Worm (Caenorhabditis elegans) whole organism, L4 larva: ENCODE results near the gene clh-3.

Experiments
- D1046.2 ChIP-seq: fragments of 200-800 bp; sonication (Bioruptor generic); IDR thresholded peaks from 2 replicates; pipeline ENCODE4 v1.3.6; 2022; ENCODE audit warnings: missing genetic modification characterization, missing compliant biosample characterization
- F10B5.3 ChIP-seq: sonication (generic microtip); optimal IDR thresholded peaks from 2 replicates; lab custom pipeline; 2016; ENCODE audit warnings: mild to moderate bottlenecking, missing genetic modification characterization, missing compliant biosample characterization
- F49E8.2 ChIP-seq: sonication (generic microtip); optimal IDR thresholded peaks from 2 replicates; lab custom pipeline; 2016; ENCODE audit warnings: missing compliant biosample characterization, mild to moderate bottlenecking, missing genetic modification characterization, borderline replicate concordance
- Y5F2A.4 ChIP-seq: fragments of 200-800 bp; sonication (Bioruptor generic); optimal IDR thresholded peaks from 2 replicates; lab custom pipeline; 2018; ENCODE audit warnings: mild to moderate bottlenecking, missing genetic modification characterization, missing compliant biosample characterization
- ZK337.2 ChIP-seq: fragments of 200-800 bp; sonication (Bioruptor generic); IDR thresholded peaks from 2 replicates; pipeline ENCODE4 v1.3.6; 2022; ENCODE audit warnings: missing genetic modification reagents, missing genetic modification characterization, missing compliant biosample characterization
- aha-1 ChIP-seq: fragments of 150-350 bp; peaks from one replicate; lab custom pipeline; 2014; ENCODE audit warnings: missing biosample characterization, missing genetic modification characterization
- ama-1 ChIP-seq: fragments of 150-350 bp; optimal IDR thresholded peaks from 2 replicates; lab custom pipeline; 2014; ENCODE audit warnings: inconsistent platforms, mixed read lengths
- arid-1 ChIP-seq: fragments of 200-800 bp; sonication (Bioruptor generic); conservative IDR thresholded peaks from 2 replicates; pipeline ENCODE4 v1.3.6; 2022; ENCODE audit warnings: missing genetic modification reagents, missing genetic modification characterization, missing compliant biosample characterization
- attf-4 ChIP-seq: sonication (generic microtip); optimal IDR thresholded peaks from 3 replicates; lab custom pipeline; 2017; ENCODE audit warnings: missing biosample characterization, missing genetic modification characterization
- ceh-28 ChIP-seq: fragments of 150-350 bp; optimal IDR thresholded peaks from 2 replicates; lab custom pipeline; 2014; ENCODE audit warnings: missing biosample characterization, missing genetic modification reagents, missing genetic modification characterization
- ceh-32 ChIP-seq: sonication (generic microtip); optimal IDR thresholded peaks from 2 replicates; lab custom pipeline; 2016; ENCODE audit warnings: mild to moderate bottlenecking, missing genetic modification characterization, missing compliant biosample characterization; ENCODE audit not compliant: poor library complexity
- ceh-44 ChIP-seq: fragments of 200-800 bp; sonication (Bioruptor generic); IDR thresholded peaks from 2 replicates; pipeline ENCODE4 v1.3.6; 2022; ENCODE audit warnings: missing genetic modification reagents, missing genetic modification characterization, missing compliant biosample characterization
- daf-12 ChIP-seq: fragments of 150-350 bp; optimal IDR thresholded peaks from 2 replicates; lab custom pipeline; 2014; ENCODE audit warnings: missing biosample characterization, missing genetic modification reagents, missing genetic modification characterization
- daf-16 ChIP-seq, 3 experiments: sonication (generic microtip); optimal IDR thresholded peaks; 2 replicates each; lab custom pipeline; 2016 to 2017; ENCODE audit warnings: missing genetic modification characterization in 3 of 3, missing genetic modification reagents in 3 of 3, mild to moderate bottlenecking in 2 of 3, missing compliant biosample characterization in 2 of 3, missing biosample characterization in 1 of 3, moderate library complexity in 1 of 3
- dmd-8 ChIP-seq: fragments of 200-800 bp; sonication (Bioruptor generic); IDR thresholded peaks from 2 replicates; pipeline ENCODE4 v1.3.6; 2022; ENCODE audit warnings: missing genetic modification characterization, missing compliant biosample characterization
- dpl-1 ChIP-seq: fragments of 150-350 bp; optimal IDR thresholded peaks from 2 replicates; lab custom pipeline; 2014; ENCODE audit warnings: missing biosample characterization, missing genetic modification reagents, missing genetic modification characterization
- dve-1 ChIP-seq: sonication (generic microtip); optimal IDR thresholded peaks from 2 replicates; lab custom pipeline; 2017; ENCODE audit warnings: antibody characterized with exemption, mild to moderate bottlenecking, missing genetic modification characterization, missing compliant biosample characterization; ENCODE audit not compliant: insufficient read depth
- egl-43 ChIP-seq: fragments of 200-800 bp; sonication (Bioruptor generic); IDR thresholded peaks from 2 replicates; pipeline ENCODE4 v1.3.6; 2022; ENCODE audit warnings: missing genetic modification reagents, missing genetic modification characterization, missing compliant biosample characterization
- hif-1 ChIP-seq, 2 experiments: sonication (generic microtip); optimal IDR thresholded peaks; 2 replicates each; lab custom pipeline; 2016 to 2017; ENCODE audit warnings: missing compliant biosample characterization in 2 of 2, missing genetic modification characterization in 2 of 2, missing genetic modification reagents in 2 of 2, missing genotype in 2 of 2, mild to moderate bottlenecking in 1 of 2
- hlh-11 ChIP-seq: fragments of 200-800 bp; sonication (Bioruptor generic); optimal IDR thresholded peaks from 2 replicates; lab custom pipeline; 2018; ENCODE audit warnings: mild to moderate bottlenecking, missing genetic modification characterization, missing compliant biosample characterization
- hlh-30 ChIP-seq: sonication (generic microtip); optimal IDR thresholded peaks from 2 replicates; lab custom pipeline; 2017; ENCODE audit warnings: antibody characterized with exemption, mild to moderate bottlenecking, missing genetic modification characterization, missing compliant biosample characterization; ENCODE audit not compliant: insufficient read depth
- hmg-1.1 ChIP-seq: fragments of 200-800 bp; sonication (Bioruptor generic); IDR thresholded peaks from 2 replicates; pipeline ENCODE4 v1.3.6; 2022; ENCODE audit warnings: missing genetic modification reagents, missing genetic modification characterization, missing compliant biosample characterization
- lin-1 ChIP-seq: fragments of 200-800 bp; sonication (Bioruptor generic); IDR thresholded peaks from 2 replicates; pipeline ENCODE4 v1.3.6; 2022; ENCODE audit warnings: missing genetic modification reagents, missing genetic modification characterization, missing compliant biosample characterization
- lin-29 ChIP-seq: fragments of 200-800 bp; sonication (Bioruptor generic); IDR thresholded peaks from 2 replicates; pipeline ENCODE4 v1.3.6; 2022; ENCODE audit warnings: missing genetic modification reagents, missing genetic modification characterization, missing compliant biosample characterization
- lir-3 ChIP-seq: sonication (generic microtip); optimal IDR thresholded peaks from 2 replicates; lab custom pipeline; 2016; ENCODE audit warnings: mild to moderate bottlenecking, missing genetic modification characterization, missing compliant biosample characterization
- madf-9 ChIP-seq: fragments of 200-800 bp; sonication (Bioruptor generic); conservative IDR thresholded peaks from 2 replicates; pipeline ENCODE4 v1.3.6; 2022; ENCODE audit warnings: missing genetic modification reagents, missing genetic modification characterization, missing compliant biosample characterization
- mdl-1 ChIP-seq, 2 experiments: fragments of 150-350 bp in 1 of 2; sonication (generic microtip) in 1 of 2; optimal IDR thresholded peaks; 2 replicates each; lab custom pipeline; 2014 to 2017; ENCODE audit warnings: missing biosample characterization in 2 of 2, missing genetic modification characterization in 2 of 2
- mdt-29 ChIP-seq: fragments of 200-800 bp; sonication (Bioruptor generic); IDR thresholded peaks from 2 replicates; pipeline ENCODE4 v1.3.6; 2022; ENCODE audit warnings: missing genetic modification reagents, missing genetic modification characterization, missing compliant biosample characterization
- mep-1 ChIP-seq: fragments of 150-350 bp; sonication (generic microtip); optimal IDR thresholded peaks from 3 replicates; lab custom pipeline; 2014; ENCODE audit warnings: missing biosample characterization, missing genetic modification characterization
- nhr-102 ChIP-seq: sonication (generic microtip); optimal IDR thresholded peaks from 2 replicates; lab custom pipeline; 2016; ENCODE audit warnings: mild to moderate bottlenecking, missing genetic modification characterization, moderate library complexity, missing compliant biosample characterization
- nhr-28 ChIP-seq: fragments of 150-350 bp; optimal IDR thresholded peaks from 2 replicates; lab custom pipeline; 2014; ENCODE audit warnings: missing biosample characterization, missing genetic modification characterization
- nhr-42 ChIP-seq: fragments of 200-800 bp; sonication (Bioruptor generic); IDR thresholded peaks from 2 replicates; pipeline ENCODE4 v1.3.6; 2022; ENCODE audit warnings: missing genetic modification characterization, missing compliant biosample characterization
- nhr-48 ChIP-seq: sonication (generic microtip); optimal IDR thresholded peaks from 2 replicates; lab custom pipeline; 2016; ENCODE audit warnings: mild to moderate bottlenecking, missing genetic modification characterization, missing compliant biosample characterization
- nhr-6 ChIP-seq: fragments of 150-350 bp; optimal IDR thresholded peaks from 2 replicates; lab custom pipeline; 2014; ENCODE audit warnings: missing biosample characterization, missing genetic modification characterization
- nhr-76 ChIP-seq: fragments of 150-350 bp; optimal IDR thresholded peaks from 2 replicates; lab custom pipeline; 2014; ENCODE audit warnings: missing biosample characterization, missing genetic modification characterization
- pqm-1 ChIP-seq: sonication (generic microtip); optimal IDR thresholded peaks from 2 replicates; lab custom pipeline; 2017; ENCODE audit warnings: missing biosample characterization, missing genetic modification characterization
- sdz-12 ChIP-seq: fragments of 200-800 bp; sonication (Bioruptor generic); optimal IDR thresholded peaks from 2 replicates; lab custom pipeline; 2018; ENCODE audit warnings: mild to moderate bottlenecking, missing genetic modification characterization, missing compliant biosample characterization
- spr-1 ChIP-seq: sonication (generic microtip); optimal IDR thresholded peaks from 2 replicates; lab custom pipeline; 2016; ENCODE audit warnings: mild to moderate bottlenecking, missing genetic modification characterization, missing compliant biosample characterization
- tra-1 ChIP-seq: fragments of 200-800 bp; sonication (Bioruptor generic); IDR thresholded peaks from 2 replicates; pipeline ENCODE4 v1.3.6; 2022; ENCODE audit warnings: missing genetic modification reagents, missing genetic modification characterization, missing compliant biosample characterization
- unc-39 ChIP-seq: sonication (generic microtip); optimal IDR thresholded peaks from 2 replicates; lab custom pipeline; 2017; ENCODE audit warnings: missing biosample characterization, missing genetic modification characterization
- unc-62 ChIP-seq, 3 experiments: fragments of 150-350 bp in 1 of 3; sonication (generic microtip); optimal IDR thresholded peaks in 2 of 3; peaks in 1 of 3; 1 replicate in 1 of 3; 2 replicates in 2 of 3; lab custom pipeline; 2014 to 2017; ENCODE audit warnings: missing biosample characterization in 3 of 3, missing genetic modification characterization in 3 of 3, missing genetic modification reagents in 3 of 3, missing genotype in 1 of 3
- vab-7 ChIP-seq: fragments of 200-800 bp; sonication (Bioruptor generic); IDR thresholded peaks from 2 replicates; pipeline ENCODE4 v1.3.6; 2022; ENCODE audit warnings: missing genetic modification reagents, missing genetic modification characterization, missing compliant biosample characterization

clh-3 gene

ce11 chrII:7245576-7245975 is 19.9 kb upstream of the clh-3 start, which contains the start of gene skpo-3:
skpo-3 (plus strand) TSS chrII:7245876.
- TF ChIP-seq lin-29 (GFP tag; lab: Robert Waterston, UW), result no peak
- no peak for TF ChIP-seq egl-43 (GFP tag; lab: Robert Waterston, UW)
- TF ChIP-seq madf-9, result no peak

ce11 chrII:7242754-7243153 is 17.0 kb upstream of the clh-3 start:
- TF ChIP-seq F10B5.3 (tag; lab: Kevin White, UChicago) (no peak), daf-16 (GFP tag; optimal IDR thresholded peaks at IDR 0.05; lab: Kevin White, UChicago) (no peak), daf-16 (tag; optimal IDR thresholded peaks at IDR 0.05; lab: Kevin White, UChicago) (no peak), nhr-102 (tag; lab: Kevin White, UChicago) (no peak), unc-39 (tag; lab: Kevin White, UChicago) (no peak), ZK337.2 (GFP tag; lab: Robert Waterston, UW) (no peak), hlh-30 (tag; lab: Kevin White, UChicago) (no peak), mdt-29 (GFP tag; lab: Robert Waterston, UW) (no peak), Y5F2A.4 (GFP tag; lab: Kevin White, UChicago) (no peak), daf-12 (tag; lab: Kevin White, UChicago) (no peak), lir-3 (no peak), ceh-32 (tag; lab: Kevin White, UChicago) (no peak), ceh-28 (tag; lab: Kevin White, UChicago) (no peak), attf-4 (no peak)

ce11 chrII:7239705-7240104 is 14.0 kb upstream of the clh-3 start:
- no peak for TF ChIP-seq hlh-30 (tag; lab: Kevin White, UChicago)
- TF ChIP-seq D1046.2 (GFP tag; lab: Robert Waterston, UW), result no peak
- peak in 1 of 2 experiments; percentile 68 for TF ChIP-seq unc-62 (GFP tag; optimal IDR thresholded peaks at IDR 0.05 in 1 of 2; lab: Kevin White, UChicago)
- TF ChIP-seq unc-62 (tag; optimal IDR thresholded peaks at IDR 0.05; lab: Kevin White, UChicago), result no peak
- no peak for TF ChIP-seq mdl-1 (tag; optimal IDR thresholded peaks at IDR 0.05; lab: Kevin White, UChicago)
- TF ChIP-seq nhr-6 (tag; lab: Kevin White, UChicago), result no peak
- TF ChIP-seq aha-1 (tag; lab: Kevin White, UChicago), result peak; percentile 94
- TF ChIP-seq, all 104 proteins: peak for 2

ce11 chrII:7238791-7239190 is 13.1 kb upstream of the clh-3 start:
- TF ChIP-seq unc-62 (GFP tag; optimal IDR thresholded peaks at IDR 0.05 in 1 of 2; lab: Kevin White, UChicago), result peak in 1 of 2 experiments; percentile 63
- no peak for TF ChIP-seq unc-62 (tag; optimal IDR thresholded peaks at IDR 0.05; lab: Kevin White, UChicago)
- no peak for TF ChIP-seq mep-1 (tag; lab: Kevin White, UChicago)

ce11 chrII:7238248-7238647 is 12.5 kb upstream of the clh-3 start, which contains the start of gene aqp-1:
aqp-1 (minus strand) TSS chrII:7238349.
- TF ChIP-seq nhr-102 (tag; lab: Kevin White, UChicago) (no peak), egl-43 (GFP tag; lab: Robert Waterston, UW) (no peak), nhr-48 (peak; percentile 80), vab-7 (GFP tag; lab: Robert Waterston, UW) (no peak), nhr-76 (tag; lab: Kevin White, UChicago) (no peak), pqm-1 (tag; lab: Kevin White, UChicago) (peak; percentile 47), dmd-8 (GFP tag; lab: Robert Waterston, UW) (no peak), sdz-12 (GFP tag; lab: Kevin White, UChicago) (no peak), arid-1 (GFP tag; lab: Robert Waterston, UW) (no peak), ceh-44 (no peak), dpl-1 (GFP tag; lab: Kevin White, UChicago) (no peak), lin-1 (no peak), hif-1 (tag; optimal IDR thresholded peaks at IDR 0.05; lab: Kevin White, UChicago) (no peak), dve-1 (tag; lab: Kevin White, UChicago) (peak; percentile 74), nhr-28 (peak; percentile 57), ama-1 (lab: Kevin White, UChicago) (no peak), spr-1 (no peak), hmg-1.1 (GFP tag; lab: Robert Waterston, UW) (no peak), nhr-42 (0 out of 2 replicates have a peak, but pooled peaks have one; percentile 19), ZK337.2 (GFP tag; lab: Robert Waterston, UW) (no peak), lin-29 (GFP tag; lab: Robert Waterston, UW) (no peak), F49E8.2 (tag; lab: Kevin White, UChicago) (no peak), hlh-11 (tag; lab: Kevin White, UChicago) (peak; percentile 81), lir-3 (no peak), tra-1 (GFP tag; lab: Robert Waterston, UW) (peak; percentile 52; the same call in 1 of the 2 replicates)
